Worm (Caenorhabditis elegans) whole organism, early embryonic: ENCODE data around the gene unc-41.

ENCODE experiments used
- F13C5.2 ChIP-seq: sonication (generic microtip); optimal IDR thresholded peaks from 2 replicates; lab custom pipeline; 2017; ENCODE audit warnings: mild to moderate bottlenecking, missing genetic modification characterization, inconsistent platforms, missing compliant biosample characterization
- ama-1 ChIP-seq: fragments of 150-350 bp; optimal IDR thresholded peaks from 2 replicates; lab custom pipeline; 2014
- ets-7 ChIP-seq: sonication (generic microtip); optimal IDR thresholded peaks from 2 replicates; lab custom pipeline; 2016; ENCODE audit warnings: missing genotype, missing genetic modification characterization, missing compliant biosample characterization
- flt-1 ChIP-seq: fragments of 200-800 bp; sonication (Bioruptor generic); IDR thresholded peaks from 2 replicates; pipeline ENCODE4 v1.3.6; 2022; ENCODE audit warnings: missing genetic modification characterization, missing compliant biosample characterization
- hmg-4 ChIP-seq: fragments of 200-800 bp; sonication (Bioruptor generic); optimal IDR thresholded peaks from 2 replicates; lab custom pipeline; 2018; ENCODE audit warnings: mild to moderate bottlenecking, missing genetic modification characterization, missing compliant biosample characterization
- hnd-1 ChIP-seq: sonication (generic microtip); optimal IDR thresholded peaks from 2 replicates; lab custom pipeline; 2016; ENCODE audit warnings: missing genetic modification characterization, missing compliant biosample characterization
- sea-1 ChIP-seq: fragments of 200-800 bp; sonication (Bioruptor generic); conservative IDR thresholded peaks from 2 replicates; pipeline ENCODE4 v1.3.6; 2022; ENCODE audit warnings: missing genetic modification characterization, missing compliant biosample characterization
- tbx-37 ChIP-seq: fragments of 200-800 bp; sonication (Bioruptor generic); conservative IDR thresholded peaks from 2 replicates; pipeline ENCODE4 v1.3.6; 2022; ENCODE audit warnings: missing genetic modification reagents, missing genetic modification characterization, missing compliant biosample characterization

ce11 chrV:9991610-9992009 is 15.6 kb upstream of the unc-41 start, which contains the start of the genes rde-1 and trpp-6:
- TF ChIP-seq F13C5.2 (tag; lab: Kevin White, UChicago) (no peak), ama-1 (lab: Kevin White, UChicago) (no peak), tbx-37 (no peak), hmg-4 (GFP tag; lab: Kevin White, UChicago) (no peak), hnd-1 (no peak), sea-1 (GFP tag; lab: Robert Waterston, UW) (no peak), ets-7 (no peak), flt-1 (GFP tag; lab: Robert Waterston, UW) (no peak)
